Fruit fly (Drosophila melanogaster) whole organism, embryonic: ENCODE measurements around the gene CG14715.

Source experiments
- Atf6 ChIP-seq: fragments of 200-800 bp; sonication (Bioruptor generic); IDR thresholded peaks from 2 replicates; pipeline ENCODE4 v1.3.6; 2022; ENCODE audit warnings: missing biosample characterization, missing genetic modification characterization
- CG12155 ChIP-seq: fragments of 200-800 bp; sonication (Bioruptor generic); optimal IDR thresholded peaks from 3 replicates; lab custom pipeline; 2016; ENCODE audit warnings: missing biosample characterization, missing genetic modification characterization
- CG12236 ChIP-seq: fragments of 200-800 bp; sonication (Bioruptor generic); optimal IDR thresholded peaks from 2 replicates; lab custom pipeline; 2016; ENCODE audit warnings: missing biosample characterization, missing genetic modification characterization
- CG12299 ChIP-seq: fragments of 200-800 bp; sonication (Bioruptor generic); optimal IDR thresholded peaks from 2 replicates; lab custom pipeline; 2018; ENCODE audit warnings: missing biosample characterization, mild to moderate bottlenecking, missing genetic modification characterization
- CG13123 ChIP-seq: fragments of 200-800 bp; sonication (Bioruptor generic); optimal IDR thresholded peaks from 2 replicates; lab custom pipeline; 2016; ENCODE audit warnings: missing biosample characterization, missing genetic modification characterization
- CG14014 ChIP-seq: fragments of 200-800 bp; sonication (Bioruptor generic); IDR thresholded peaks from 2 replicates; pipeline ENCODE4 v1.3.6; 2022; ENCODE audit warnings: missing biosample characterization, missing genetic modification characterization
- CG16779 ChIP-seq: fragments of 200-800 bp; sonication (Bioruptor generic); IDR thresholded peaks from 2 replicates; pipeline ENCODE4 v1.3.6; 2022; ENCODE audit warnings: missing biosample characterization, missing genetic modification characterization
- CG16813 ChIP-seq: fragments of 200-800 bp; sonication (Bioruptor generic); IDR thresholded peaks from 3 replicates; pipeline ENCODE4 v1.3.6; 2022; ENCODE audit warnings: missing biosample characterization, missing genetic modification characterization; ENCODE audit not compliant: partially characterized antibody
- CG17385 ChIP-seq: fragments of 200-800 bp; sonication (Bioruptor generic); optimal IDR thresholded peaks from 3 replicates; lab custom pipeline; 2018; ENCODE audit warnings: missing biosample characterization, mild to moderate bottlenecking, missing genetic modification characterization
- CG17802 ChIP-seq: fragments of 200-800 bp; sonication (Bioruptor generic); optimal IDR thresholded peaks from 2 replicates; lab custom pipeline; 2018; ENCODE audit warnings: missing biosample characterization, mild to moderate bottlenecking, missing genetic modification characterization, moderate library complexity
- CG2712 ChIP-seq: fragments of 200-800 bp; optimal IDR thresholded peaks from 3 replicates; lab custom pipeline; 2019; ENCODE audit warnings: missing biosample characterization, mild to moderate bottlenecking, missing genetic modification characterization, moderate library complexity
- CG3065 ChIP-seq: fragments of 200-800 bp; sonication (Bioruptor generic); optimal IDR thresholded peaks from 2 replicates; lab custom pipeline; 2016; ENCODE audit warnings: missing biosample characterization, missing genetic modification characterization
- CG32772 ChIP-seq: fragments of 200-800 bp; sonication (Bioruptor generic); IDR thresholded peaks from 2 replicates; pipeline ENCODE4 v1.3.6; 2022; ENCODE audit warnings: missing biosample characterization, missing genetic modification characterization
- CG3407 ChIP-seq: fragments of 200-800 bp; sonication (Bioruptor generic); optimal IDR thresholded peaks from 2 replicates; lab custom pipeline; 2018; ENCODE audit warnings: missing biosample characterization, mild to moderate bottlenecking, missing genetic modification characterization
- CG34376 ChIP-seq: fragments of 200-800 bp; sonication (Bioruptor generic); optimal IDR thresholded peaks from 2 replicates; lab custom pipeline; 2018; ENCODE audit warnings: missing biosample characterization, mild to moderate bottlenecking, missing genetic modification characterization
- CG6175 ChIP-seq: fragments of 200-800 bp; sonication (Bioruptor generic); IDR thresholded peaks from 3 replicates; pipeline ENCODE4 v1.3.6; 2022; ENCODE audit warnings: missing biosample characterization, missing genetic modification characterization
- CG6689 ChIP-seq: fragments of 200-800 bp; sonication (Bioruptor generic); IDR thresholded peaks from 2 replicates; pipeline ENCODE4 v1.3.6; 2022; ENCODE audit warnings: missing biosample characterization, missing genetic modification characterization
- CG7839 ChIP-seq: fragments of 200-800 bp; sonication (Bioruptor generic); optimal IDR thresholded peaks from 3 replicates; lab custom pipeline; 2018; ENCODE audit warnings: missing biosample characterization, mild to moderate bottlenecking, missing genetic modification characterization, moderate library complexity
- CHES-1-like ChIP-seq: fragments of 200-800 bp; sonication (Bioruptor generic); optimal IDR thresholded peaks from 2 replicates; lab custom pipeline; 2016; ENCODE audit warnings: missing biosample characterization, missing genetic modification characterization
- Dfd ChIP-seq, 2 experiments: fragments of >200 bp; optimal IDR thresholded peaks; 2 replicates each; lab custom pipeline; 2017; ENCODE audit warnings: missing biosample characterization in 2 of 2, missing genetic modification characterization in 2 of 2
- Drgx ChIP-seq: fragments of 200-800 bp; sonication (Bioruptor generic); IDR thresholded peaks from 2 replicates; pipeline ENCODE4 v1.3.6; 2022; ENCODE audit warnings: missing biosample characterization, missing genetic modification characterization
- HLH54F ChIP-seq: fragments of 200-800 bp; sonication (Bioruptor generic); optimal IDR thresholded peaks from 3 replicates; lab custom pipeline; 2016; ENCODE audit warnings: missing biosample characterization, missing genetic modification characterization
- Hsf ChIP-seq: fragments of 200-800 bp; sonication (Bioruptor generic); optimal IDR thresholded peaks from 3 replicates; lab custom pipeline; 2016; ENCODE audit warnings: missing biosample characterization, missing genetic modification characterization
- Lhr ChIP-seq: fragments of 200-800 bp; sonication (Bioruptor generic); optimal IDR thresholded peaks from 3 replicates; lab custom pipeline; 2017; ENCODE audit warnings: mild to moderate bottlenecking, missing biosample characterization, missing genetic modification reagents, missing genetic modification characterization
- Med ChIP-seq: fragments of 200-800 bp; sonication (Bioruptor generic); peaks from one replicate; lab custom pipeline; 2016; ENCODE audit warnings: missing biosample characterization, missing genetic modification characterization, mild to moderate bottlenecking, inconsistent platforms, moderate library complexity
- NFAT ChIP-seq: fragments of 200-800 bp; sonication (Bioruptor generic); IDR thresholded peaks from 2 replicates; pipeline ENCODE4 v1.3.6; 2022; ENCODE audit warnings: missing biosample characterization, missing genetic modification characterization
- NK7.1 ChIP-seq: fragments of 200-800 bp; sonication (Bioruptor generic); optimal IDR thresholded peaks from 3 replicates; lab custom pipeline; 2016; ENCODE audit warnings: missing biosample characterization, missing genetic modification characterization
- Neu2 ChIP-seq: fragments of 200-800 bp; sonication (Bioruptor generic); optimal IDR thresholded peaks from 3 replicates; lab custom pipeline; 2016; ENCODE audit warnings: missing biosample characterization, missing genetic modification characterization, borderline replicate concordance
- NfI ChIP-seq: fragments of 200-800 bp; sonication (Bioruptor generic); optimal IDR thresholded peaks from 3 replicates; lab custom pipeline; 2018; ENCODE audit warnings: missing biosample characterization, mild to moderate bottlenecking, missing genetic modification characterization, moderate library complexity
- Opbp ChIP-seq: fragments of 200-800 bp; sonication (Bioruptor generic); IDR thresholded peaks from 3 replicates; pipeline ENCODE4 v1.3.6; 2022; ENCODE audit warnings: missing biosample characterization, missing genetic modification characterization; ENCODE audit not compliant: partially characterized antibody
- Rfx ChIP-seq: fragments of 200-800 bp; sonication (Bioruptor generic); IDR thresholded peaks from 2 replicates; pipeline ENCODE4 v1.3.6; 2022; ENCODE audit warnings: missing biosample characterization, missing genetic modification characterization
- Tbp ChIP-seq: fragments of >200 bp; optimal IDR thresholded peaks from 2 replicates; lab custom pipeline; 2018; ENCODE audit warnings: missing biosample characterization, missing genetic modification characterization
- Trl ChIP-seq, 3 experiments: fragments of >200 bp in 2 of 3; fragments of 200-800 bp in 1 of 3; sonication (Bioruptor generic) in 1 of 3; optimal IDR thresholded peaks; 2 replicates in 1 of 3; 3 replicates in 2 of 3; lab custom pipeline; 2016 to 2017; ENCODE audit warnings: missing biosample characterization in 1 of 3, missing genetic modification characterization in 1 of 3
- ash1 ChIP-seq: fragments of 200-800 bp; sonication (Bioruptor generic); optimal IDR thresholded peaks from 2 replicates; lab custom pipeline; 2018; ENCODE audit warnings: missing biosample characterization, mild to moderate bottlenecking, missing genetic modification characterization
- bcd ChIP-seq: fragments of 200-800 bp; sonication (Bioruptor generic); optimal IDR thresholded peaks from 2 replicates; lab custom pipeline; 2017; ENCODE audit warnings: missing biosample characterization, mild to moderate bottlenecking, missing genetic modification characterization
- cg ChIP-seq: fragments of 200-800 bp; sonication (Bioruptor generic); optimal IDR thresholded peaks from 3 replicates; lab custom pipeline; 2019; ENCODE audit warnings: missing biosample characterization, mild to moderate bottlenecking, missing genetic modification characterization, moderate library complexity
- chm ChIP-seq: fragments of 200-800 bp; sonication (Bioruptor generic); IDR thresholded peaks from 2 replicates; pipeline ENCODE4 v1.3.6; 2022; ENCODE audit warnings: missing biosample characterization, missing genetic modification characterization
- dati ChIP-seq: fragments of 200-800 bp; sonication (Bioruptor generic); IDR thresholded peaks from 2 replicates; pipeline ENCODE4 v1.3.6; 2022; ENCODE audit warnings: missing biosample characterization, missing genetic modification characterization
- h ChIP-seq: fragments of >200 bp; optimal IDR thresholded peaks from 2 replicates; lab custom pipeline; 2017
- ind ChIP-seq: fragments of 200-800 bp; sonication (Bioruptor generic); optimal IDR thresholded peaks from 3 replicates; lab custom pipeline; 2016; ENCODE audit warnings: missing biosample characterization, missing genetic modification characterization
- kah ChIP-seq: fragments of 200-800 bp; sonication (Bioruptor generic); optimal IDR thresholded peaks from 2 replicates; lab custom pipeline; 2018; ENCODE audit warnings: missing biosample characterization, mild to moderate bottlenecking, missing genetic modification characterization
- kay ChIP-seq: fragments of 200-800 bp; sonication (Bioruptor generic); optimal IDR thresholded peaks from 2 replicates; lab custom pipeline; 2016; ENCODE audit warnings: missing biosample characterization, missing genetic modification characterization
- nmo ChIP-seq: fragments of 200-800 bp; sonication (Bioruptor generic); optimal IDR thresholded peaks from 2 replicates; lab custom pipeline; 2018; ENCODE audit warnings: missing biosample characterization, mild to moderate bottlenecking, missing genetic modification characterization, moderate library complexity
- nom ChIP-seq: fragments of 200-800 bp; sonication (Bioruptor generic); optimal IDR thresholded peaks from 2 replicates; lab custom pipeline; 2017; ENCODE audit warnings: missing biosample characterization, missing genetic modification characterization, mild to moderate bottlenecking, moderate library complexity, missing genetic modification reagents
- psq ChIP-seq: fragments of 200-800 bp; sonication (Bioruptor generic); optimal IDR thresholded peaks from 2 replicates; lab custom pipeline; 2017; ENCODE audit warnings: missing biosample characterization, missing genetic modification characterization
- sd ChIP-seq: fragments of 200-800 bp; sonication (Bioruptor generic); optimal IDR thresholded peaks from 3 replicates; lab custom pipeline; 2018; ENCODE audit warnings: missing biosample characterization, mild to moderate bottlenecking, missing genetic modification characterization, moderate library complexity
- seq ChIP-seq: fragments of 200-800 bp; sonication (Bioruptor generic); IDR thresholded peaks from 2 replicates; pipeline ENCODE4 v1.3.6; 2022; ENCODE audit warnings: missing biosample characterization, missing genetic modification characterization
- shn ChIP-seq: fragments of 200-800 bp; sonication (Bioruptor generic); optimal IDR thresholded peaks from 3 replicates; lab custom pipeline; 2016; ENCODE audit warnings: missing biosample characterization, missing genetic modification characterization
- stwl ChIP-seq: fragments of 200-800 bp; sonication (Bioruptor generic); optimal IDR thresholded peaks from 3 replicates; lab custom pipeline; 2018; ENCODE audit warnings: missing biosample characterization, mild to moderate bottlenecking, missing genetic modification characterization, moderate library complexity
- vfl ChIP-seq: fragments of 200-800 bp; sonication (Bioruptor generic); optimal IDR thresholded peaks from 2 replicates; lab custom pipeline; 2016; ENCODE audit warnings: missing biosample characterization, missing genetic modification characterization
- vnd ChIP-seq: fragments of 200-800 bp; sonication (Bioruptor generic); IDR thresholded peaks from 3 replicates; pipeline ENCODE4 v1.3.6; 2022; ENCODE audit warnings: missing biosample characterization, missing genetic modification characterization; ENCODE audit not compliant: partially characterized antibody

The CG14715 gene

DNA sequence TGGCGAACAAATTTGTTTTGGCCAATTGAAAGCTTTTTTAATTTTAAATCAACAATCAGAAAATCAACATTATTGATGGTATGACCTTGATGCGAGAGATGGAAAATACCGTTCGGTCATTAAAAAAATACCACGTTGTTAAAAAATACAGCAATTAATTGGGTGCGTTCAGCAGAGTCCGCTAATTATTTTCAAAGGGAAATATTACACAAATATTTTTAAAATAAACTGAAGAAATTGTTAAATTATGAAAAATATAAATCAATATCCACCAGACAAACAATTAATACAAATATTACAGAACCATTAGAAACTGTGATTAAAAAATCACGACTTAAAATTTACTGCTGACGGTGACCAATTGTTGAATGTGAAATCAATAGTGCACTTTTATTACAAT is 4.0 kb downstream of the CG14715 start, which contains the start of gene CG18476 (continued):
- TF ChIP-seq nom (peak; percentile 78), CG12155 (GFP tag; lab: Kevin White, UChicago) (peak; percentile 84), CG2712 (tag; lab: Kevin White, UChicago) (peak; percentile 96), NFAT (peak; percentile 90), Dfd (GFP tag; optimal IDR thresholded peaks at IDR 0.05; lab: Kevin White, UChicago) (no peak), chm (GFP tag; lab: Robert Waterston, UW) (peak; percentile 87), CG13123 (peak; percentile 66), ash1 (GFP tag; lab: Kevin White, UChicago) (no peak), CG6689 (GFP tag; lab: Robert Waterston, UW) (peak; percentile 94), kah (peak; percentile 72), CG3065 (GFP tag; lab: Kevin White, UChicago) (peak; percentile 59), bcd (GFP tag; lab: Kevin White, UChicago) (peak; percentile 90), dati (GFP tag; lab: Robert Waterston, UW) (peak; percentile 35; the same call in 1 of the 2 replicates), CG7839 (tag; lab: Kevin White, UChicago) (peak; percentile 96), Trl (optimal IDR thresholded peaks at IDR 0.05; lab: Kevin White, UChicago) (no peak), Trl (GFP tag; optimal IDR thresholded peaks at IDR 0.05; lab: Kevin White, UChicago) (peak; percentile 65), Lhr (GFP tag; lab: Kevin White, UChicago) (peak; percentile 64), CG17385 (GFP tag; lab: Kevin White, UChicago) (peak; percentile 84), psq (GFP tag; lab: Kevin White, UChicago) (peak; percentile 51), CG17802 (tag; lab: Kevin White, UChicago) (peak; percentile 79), CG3407 (GFP tag; lab: Kevin White, UChicago) (peak; percentile 80), HLH54F (GFP tag; lab: Kevin White, UChicago) (peak; percentile 53), stwl (tag; lab: Kevin White, UChicago) (peak; percentile 68), CG6175 (GFP tag; lab: Robert Waterston, UW) (peak; percentile 86), CG32772 (peak; percentile 92), seq (GFP tag; lab: Robert Waterston, UW) (peak; percentile 89), Drgx (peak; percentile 95), CG34376 (GFP tag; lab: Kevin White, UChicago) (peak; percentile 75), ind (peak; percentile 91), cg (GFP tag; lab: Kevin White, UChicago) (no peak), Hsf (peak; percentile 91), vnd (GFP tag; lab: Robert Waterston, UW) (no peak), Atf6 (GFP tag; lab: Robert Waterston, UW) (peak; percentile 88), vfl (GFP tag; lab: Kevin White, UChicago) (peak; percentile 69), CG16779 (GFP tag; lab: Robert Waterston, UW) (peak; percentile 87), Rfx (GFP tag; lab: Robert Waterston, UW) (peak; percentile 96), CHES-1-like (GFP tag; lab: Kevin White, UChicago) (peak; percentile 52), nmo (GFP tag; lab: Kevin White, UChicago) (peak; percentile 97), h (lab: Kevin White, UChicago) (no peak), sd (tag; lab: Kevin White, UChicago) (no peak), Neu2 (GFP tag; lab: Kevin White, UChicago) (no peak), kay (GFP tag; lab: Kevin White, UChicago) (peak; percentile 84), Med (GFP tag; lab: Kevin White, UChicago) (peak; percentile 94), shn (peak; percentile 20), CG12236 (GFP tag; lab: Kevin White, UChicago) (peak; percentile 45), Opbp (GFP tag; lab: Robert Waterston, UW) (no peak), NfI (GFP tag; lab: Kevin White, UChicago) (peak; percentile 88), CG14014 (GFP tag; lab: Robert Waterston, UW) (peak; percentile 94), NK7.1 (GFP tag; lab: Kevin White, UChicago) (peak; percentile 48), CG12299 (tag; lab: Kevin White, UChicago) (peak; percentile 89), CG16813 (no peak), Tbp (GFP tag; lab: Kevin White, UChicago) (no peak)
